Worm (Caenorhabditis elegans) whole organism, L1 larva: Measurements from ENCODE around the gene pars-1.

Experiments used
- C04F5.9 ChIP-seq: sonication (generic microtip); optimal IDR thresholded peaks from 2 replicates; lab custom pipeline; 2016; ENCODE audit warnings: missing genetic modification characterization, missing compliant biosample characterization
- C16A3.4 ChIP-seq: fragments of 150-350 bp; optimal IDR thresholded peaks from 2 replicates; lab custom pipeline; 2014; ENCODE audit warnings: missing biosample characterization, missing genetic modification characterization
- Y116A8C.19 ChIP-seq: sonication (generic microtip); optimal IDR thresholded peaks from 2 replicates; lab custom pipeline; 2016; ENCODE audit warnings: missing compliant biosample characterization, missing genetic modification characterization, borderline replicate concordance
- aha-1 ChIP-seq: fragments of 150-350 bp; optimal IDR thresholded peaks from 2 replicates; lab custom pipeline; 2014; ENCODE audit warnings: missing biosample characterization, missing genetic modification characterization
- aly-2 ChIP-seq: fragments of 150-350 bp; optimal IDR thresholded peaks from 2 replicates; lab custom pipeline; 2014; ENCODE audit warnings: missing biosample characterization, missing genetic modification characterization
- ama-1 ChIP-seq: fragments of 150-350 bp; optimal IDR thresholded peaks from 2 replicates; lab custom pipeline; 2014
- blmp-1 ChIP-seq: fragments of 150-350 bp; optimal IDR thresholded peaks from 2 replicates; lab custom pipeline; 2014; ENCODE audit warnings: missing biosample characterization, missing genetic modification characterization
- ceh-63 ChIP-seq: fragments of 200-800 bp; sonication (Bioruptor generic); optimal IDR thresholded peaks from 2 replicates; lab custom pipeline; 2018; ENCODE audit warnings: mild to moderate bottlenecking, missing genetic modification characterization, missing compliant biosample characterization
- ceh-82 ChIP-seq, 3 experiments: fragments of 150-350 bp in 1 of 3; sonication (generic microtip) in 2 of 3; optimal IDR thresholded peaks; 2 replicates each; lab custom pipeline; 2014 to 2017; ENCODE audit warnings: missing biosample characterization in 3 of 3, missing genetic modification characterization in 3 of 3
- ceh-90 ChIP-seq: sonication (generic microtip); optimal IDR thresholded peaks from 2 replicates; lab custom pipeline; 2016; ENCODE audit warnings: missing genetic modification characterization, missing compliant biosample characterization
- efl-1 ChIP-seq, 4 experiments: fragments of 150-350 bp; optimal IDR thresholded peaks in 3 of 4; peaks in 1 of 4; 1 replicate in 1 of 4; 2 replicates in 3 of 4; lab custom pipeline; 2014; ENCODE audit warnings: missing biosample characterization in 2 of 4, missing genetic modification characterization in 2 of 4, missing genetic modification reagents in 2 of 4
- egl-27 ChIP-seq, 2 experiments: fragments of 150-350 bp in 1 of 2; sonication (generic microtip); optimal IDR thresholded peaks; 3 replicates each; lab custom pipeline; 2017 to 2018; ENCODE audit warnings: missing biosample characterization in 2 of 2, missing genetic modification characterization in 2 of 2, missing genetic modification reagents in 2 of 2
- elt-3 ChIP-seq, 6 experiments: fragments of 150-350 bp in 1 of 6; sonication (generic microtip); optimal IDR thresholded peaks; 2 replicates each; lab custom pipeline; 2017 to 2018; ENCODE audit warnings: missing biosample characterization in 6 of 6, missing genetic modification characterization in 6 of 6, inconsistent platforms in 1 of 6
- fkh-10 ChIP-seq: sonication (generic microtip); optimal IDR thresholded peaks from 2 replicates; lab custom pipeline; 2017; ENCODE audit warnings: missing biosample characterization, missing genetic modification reagents, missing genetic modification characterization
- fos-1 ChIP-seq: fragments of 150-350 bp; optimal IDR thresholded peaks from 2 replicates; lab custom pipeline; 2014; ENCODE audit warnings: missing biosample characterization, missing genetic modification characterization
- grh-1 ChIP-seq: fragments of 200-800 bp; sonication (Bioruptor generic); IDR thresholded peaks from 2 replicates; pipeline ENCODE4 v1.3.6; 2022; ENCODE audit warnings: missing genetic modification reagents, missing genetic modification characterization, missing compliant biosample characterization
- hlh-17 ChIP-seq: fragments of 200-800 bp; sonication (Bioruptor generic); optimal IDR thresholded peaks from 2 replicates; lab custom pipeline; 2018; ENCODE audit warnings: missing genetic modification characterization, mild to moderate bottlenecking, missing compliant biosample characterization, moderate library complexity, borderline replicate concordance
- irx-1 ChIP-seq: sonication (generic microtip); optimal IDR thresholded peaks from 2 replicates; lab custom pipeline; 2016; ENCODE audit warnings: missing genetic modification characterization, missing compliant biosample characterization
- isw-1 ChIP-seq: fragments of 200-800 bp; sonication (Bioruptor generic); IDR thresholded peaks from 2 replicates; pipeline ENCODE4 v1.3.6; 2022; ENCODE audit warnings: missing genetic modification characterization, missing compliant biosample characterization
- jun-1 ChIP-seq: fragments of 150-350 bp; optimal IDR thresholded peaks from 2 replicates; lab custom pipeline; 2014; ENCODE audit warnings: missing biosample characterization, missing genetic modification reagents, missing genetic modification characterization
- lin-13 ChIP-seq: fragments of 150-350 bp; optimal IDR thresholded peaks from 2 replicates; lab custom pipeline; 2014; ENCODE audit warnings: missing biosample characterization, missing genetic modification reagents, missing genetic modification characterization
- lin-14 ChIP-seq: fragments of 200-800 bp; sonication (Bioruptor generic); optimal IDR thresholded peaks from 2 replicates; lab custom pipeline; 2018; ENCODE audit warnings: mild to moderate bottlenecking, missing genetic modification characterization, moderate library complexity, missing compliant biosample characterization
- lin-15B ChIP-seq: fragments of 150-350 bp; sonication (generic microtip); optimal IDR thresholded peaks from 3 replicates; lab custom pipeline; 2014; ENCODE audit warnings: missing biosample characterization, missing genetic modification characterization
- lin-35 ChIP-seq, 2 experiments: fragments of 150-350 bp; optimal IDR thresholded peaks; 2 replicates each; lab custom pipeline; 2014; ENCODE audit warnings: missing biosample characterization in 2 of 2, missing genetic modification characterization in 2 of 2, missing genetic modification reagents in 2 of 2
- lin-39 ChIP-seq: fragments of 150-350 bp; optimal IDR thresholded peaks from 2 replicates; lab custom pipeline; 2014; ENCODE audit warnings: missing biosample characterization, missing genetic modification reagents, missing genetic modification characterization
- lir-3 ChIP-seq: sonication (generic microtip); optimal IDR thresholded peaks from 2 replicates; lab custom pipeline; 2016; ENCODE audit warnings: mild to moderate bottlenecking, missing genetic modification characterization, moderate library complexity, missing compliant biosample characterization; ENCODE audit not compliant: poor library complexity
- lsy-2 ChIP-seq, 2 experiments: fragments of 150-350 bp; optimal IDR thresholded peaks; 2 replicates each; lab custom pipeline; 2014; ENCODE audit warnings: missing biosample characterization in 2 of 2, missing genetic modification characterization in 2 of 2
- mdl-1 ChIP-seq, 2 experiments: fragments of 150-350 bp; optimal IDR thresholded peaks; 2 replicates each; lab custom pipeline; 2014 to 2017; ENCODE audit warnings: missing biosample characterization in 2 of 2, missing genetic modification characterization in 2 of 2, inconsistent platforms in 1 of 2
- nhr-19 ChIP-seq: fragments of 200-800 bp; sonication (Bioruptor generic); conservative IDR thresholded peaks from 2 replicates; pipeline ENCODE4 v1.3.6; 2022; ENCODE audit warnings: missing genetic modification characterization, missing compliant biosample characterization
- nhr-20 ChIP-seq: sonication (generic microtip); optimal IDR thresholded peaks from 2 replicates; lab custom pipeline; 2016; ENCODE audit warnings: mild to moderate bottlenecking, missing genetic modification characterization, missing compliant biosample characterization
- nhr-47 ChIP-seq: sonication (generic microtip); optimal IDR thresholded peaks from 2 replicates; lab custom pipeline; 2016; ENCODE audit warnings: mild to moderate bottlenecking, missing genetic modification characterization, moderate library complexity, missing compliant biosample characterization
- nhr-71 ChIP-seq: sonication (generic microtip); optimal IDR thresholded peaks from 2 replicates; lab custom pipeline; 2016; ENCODE audit warnings: mild to moderate bottlenecking, missing genetic modification characterization, moderate library complexity, missing compliant biosample characterization
- nhr-76 ChIP-seq: sonication (generic microtip); optimal IDR thresholded peaks from 2 replicates; lab custom pipeline; 2017; ENCODE audit warnings: missing biosample characterization, missing genetic modification characterization
- nhr-77 ChIP-seq: fragments of 150-350 bp; optimal IDR thresholded peaks from 2 replicates; lab custom pipeline; 2014; ENCODE audit warnings: missing biosample characterization, missing genetic modification characterization
- nhr-85 ChIP-seq: sonication (generic microtip); peaks from one replicate; lab custom pipeline; 2016; ENCODE audit warnings: missing genetic modification characterization, inconsistent platforms, missing compliant biosample characterization
- nhr-90 ChIP-seq: sonication (generic microtip); optimal IDR thresholded peaks from 2 replicates; lab custom pipeline; 2016; ENCODE audit warnings: mild to moderate bottlenecking, missing genetic modification characterization, missing compliant biosample characterization; ENCODE audit not compliant: poor library complexity
- pag-3 ChIP-seq: sonication (generic microtip); optimal IDR thresholded peaks from 2 replicates; lab custom pipeline; 2017; ENCODE audit warnings: missing genetic modification characterization, mild to moderate bottlenecking, missing compliant biosample characterization, antibody characterized with exemption, borderline replicate concordance; ENCODE audit not compliant: insufficient read depth
- rnt-1 ChIP-seq: sonication (generic microtip); optimal IDR thresholded peaks from 2 replicates; lab custom pipeline; 2016; ENCODE audit warnings: mild to moderate bottlenecking, missing genetic modification characterization, moderate library complexity, missing compliant biosample characterization
- skn-1 ChIP-seq: fragments of 150-350 bp; optimal IDR thresholded peaks from 2 replicates; lab custom pipeline; 2014; ENCODE audit warnings: missing biosample characterization, missing genetic modification characterization
- snpc-4 ChIP-seq: fragments of 150-350 bp; optimal IDR thresholded peaks from 2 replicates; lab custom pipeline; 2014; ENCODE audit warnings: missing biosample characterization, missing genetic modification characterization
- snu-23 ChIP-seq: sonication (generic microtip); optimal IDR thresholded peaks from 2 replicates; lab custom pipeline; 2016; ENCODE audit warnings: missing genetic modification characterization, missing compliant biosample characterization
- sptf-1 ChIP-seq: fragments of 150-350 bp; optimal IDR thresholded peaks from 2 replicates; lab custom pipeline; 2014; ENCODE audit warnings: missing biosample characterization, missing genetic modification characterization
- swsn-7 ChIP-seq: sonication (generic microtip); optimal IDR thresholded peaks from 2 replicates; lab custom pipeline; 2016; ENCODE audit warnings: missing genetic modification characterization, missing compliant biosample characterization
- tlp-1 ChIP-seq: fragments of 150-350 bp; optimal IDR thresholded peaks from 2 replicates; lab custom pipeline; 2014; ENCODE audit warnings: missing biosample characterization, missing genetic modification characterization
- unc-130 ChIP-seq: fragments of 150-350 bp; optimal IDR thresholded peaks from 2 replicates; lab custom pipeline; 2017; ENCODE audit warnings: missing biosample characterization, missing genetic modification characterization, inconsistent platforms
- unc-86 ChIP-seq: sonication (generic microtip); optimal IDR thresholded peaks from 2 replicates; lab custom pipeline; 2016; ENCODE audit warnings: missing genetic modification characterization, missing compliant biosample characterization
- unc-98 ChIP-seq: fragments of 200-800 bp; sonication (Bioruptor generic); IDR thresholded peaks from 2 replicates; pipeline ENCODE4 v1.3.6; 2022; ENCODE audit warnings: missing genetic modification characterization, missing compliant biosample characterization
- xbp-1 ChIP-seq: sonication (generic microtip); optimal IDR thresholded peaks from 2 replicates; lab custom pipeline; 2016; ENCODE audit warnings: missing genetic modification characterization, missing compliant biosample characterization
- zag-1 ChIP-seq: fragments of 150-350 bp; optimal IDR thresholded peaks from 2 replicates; lab custom pipeline; 2014; ENCODE audit warnings: missing biosample characterization, missing genetic modification characterization

pars-1 gene

ce11 chrIII:7277228-7277627 lies 38.4 kb downstream of the pars-1 start, which contains the start of the genes spot-1 and B0361.11 (continued):
- peak; percentile 70 for TF ChIP-seq nhr-20 (tag; lab: Kevin White, UChicago)
- peak; percentile 41 for TF ChIP-seq lir-3 (tag; lab: Kevin White, UChicago)
- TF ChIP-seq nhr-90 (tag; lab: Kevin White, UChicago) = peak; percentile 52
- peak; percentile 23 to 58 (median 50) for TF ChIP-seq ceh-82 (tag; optimal IDR thresholded peaks at IDR 0.05; lab: Kevin White, UChicago)
- peak; percentile 62 for TF ChIP-seq lin-14 (GFP tag; lab: Kevin White, UChicago)
- peak; percentile 57 for TF ChIP-seq swsn-7 (tag; lab: Kevin White, UChicago)
- peak; percentile 79 for TF ChIP-seq nhr-71 (tag; lab: Kevin White, UChicago)
- TF ChIP-seq grh-1 (GFP tag; lab: Robert Waterston, UW) = peak; percentile 43
- peak; percentile 55 for TF ChIP-seq blmp-1 (tag; lab: Kevin White, UChicago)
- TF ChIP-seq nhr-85 (tag; lab: Kevin White, UChicago) = peak; percentile 83
- peak; percentile 78 to 89 for TF ChIP-seq lsy-2 (tag; optimal IDR thresholded peaks at IDR 0.05; lab: Kevin White, UChicago)
- TF ChIP-seq lin-35 (GFP tag; optimal IDR thresholded peaks at IDR 0.05; lab: Kevin White, UChicago) = peak; percentile 96 to 99
- TF ChIP-seq isw-1 (GFP tag; lab: Robert Waterston, UW) = peak; percentile 58
- peak; percentile 31 for TF ChIP-seq unc-86 (tag; lab: Kevin White, UChicago)
- TF ChIP-seq hlh-17 = no peak
- peak; percentile 68 for TF ChIP-seq xbp-1 (tag; lab: Kevin White, UChicago)
- peak; percentile 32 for TF ChIP-seq jun-1 (tag; lab: Kevin White, UChicago)
- TF ChIP-seq C04F5.9 (tag; lab: Kevin White, UChicago) = peak; percentile 31
- TF ChIP-seq nhr-19 = peak; percentile 68
- TF ChIP-seq irx-1 (tag; lab: Kevin White, UChicago) = peak; percentile 39
- peak in 2 of 6 experiments; percentile 31 to 50 for TF ChIP-seq elt-3 (tag; optimal IDR thresholded peaks at IDR 0.05; lab: Kevin White, UChicago)
- TF ChIP-seq snpc-4 (tag; lab: Kevin White, UChicago) = peak; percentile 72
- no peak for TF ChIP-seq pag-3 (tag; lab: Kevin White, UChicago)
- no peak for TF ChIP-seq nhr-77
- TF ChIP-seq skn-1 (tag; lab: Kevin White, UChicago) = peak; percentile 25
- TF ChIP-seq lin-15B (tag; lab: Kevin White, UChicago) = peak; percentile 53

ce11 chrIII:7278491-7278890 lies 39.7 kb downstream of the pars-1 start:
- TF ChIP-seq irx-1 (tag; lab: Kevin White, UChicago) (peak; percentile 43), Y116A8C.19 (tag; lab: Kevin White, UChicago) (no peak), rnt-1 (tag; lab: Kevin White, UChicago) (peak; percentile 16), skn-1 (tag; lab: Kevin White, UChicago) (peak; percentile 76), fos-1 (tag; lab: Kevin White, UChicago) (peak; percentile 64), aha-1 (no peak), lin-39 (tag; lab: Kevin White, UChicago) (no peak), nhr-47 (tag; lab: Kevin White, UChicago) (peak; percentile 74), fkh-10 (GFP tag; lab: Kevin White, UChicago) (no peak), mdl-1 (tag; optimal IDR thresholded peaks at IDR 0.05; lab: Kevin White, UChicago) (peak in 1 of 2 experiments; percentile 37), unc-130 (tag; lab: Kevin White, UChicago) (no peak), efl-1 (optimal IDR thresholded peaks at IDR 0.05; lab: Kevin White, UChicago) (peak; percentile 39 to 71), efl-1 (GFP tag; optimal IDR thresholded peaks at IDR 0.05 in 1 of 2; lab: Kevin White, UChicago) (peak; percentile 62 to 98), ceh-82 (tag; optimal IDR thresholded peaks at IDR 0.05; lab: Kevin White, UChicago) (peak in 2 of 3 experiments; percentile 58 to 61), aly-2 (tag; lab: Kevin White, UChicago) (no peak), ceh-63 (GFP tag; lab: Kevin White, UChicago) (no peak), ceh-90 (tag; lab: Kevin White, UChicago) (no peak), lin-35 (GFP tag; optimal IDR thresholded peaks at IDR 0.05; lab: Kevin White, UChicago) (peak; percentile 13 to 73), zag-1 (tag; lab: Kevin White, UChicago) (no peak), lin-14 (GFP tag; lab: Kevin White, UChicago) (peak; percentile 41), ama-1 (no peak), unc-98 (no peak), nhr-90 (tag; lab: Kevin White, UChicago) (peak; percentile 48), nhr-76 (no peak), snu-23 (GFP tag; lab: Kevin White, UChicago) (peak; percentile 57), sptf-1 (no peak), C16A3.4 (tag; lab: Kevin White, UChicago) (peak; percentile 78), jun-1 (tag; lab: Kevin White, UChicago) (peak; percentile 77), tlp-1 (tag; lab: Kevin White, UChicago) (no peak), lin-13 (peak; percentile 15), snpc-4 (tag; lab: Kevin White, UChicago) (peak; percentile 98), nhr-20 (tag; lab: Kevin White, UChicago) (peak; percentile 64), egl-27 (tag; optimal IDR thresholded peaks at IDR 0.05; lab: Kevin White, UChicago) (no peak)
